Worm (Caenorhabditis elegans): ENCODE data around the gene npp-9.

DNA sequence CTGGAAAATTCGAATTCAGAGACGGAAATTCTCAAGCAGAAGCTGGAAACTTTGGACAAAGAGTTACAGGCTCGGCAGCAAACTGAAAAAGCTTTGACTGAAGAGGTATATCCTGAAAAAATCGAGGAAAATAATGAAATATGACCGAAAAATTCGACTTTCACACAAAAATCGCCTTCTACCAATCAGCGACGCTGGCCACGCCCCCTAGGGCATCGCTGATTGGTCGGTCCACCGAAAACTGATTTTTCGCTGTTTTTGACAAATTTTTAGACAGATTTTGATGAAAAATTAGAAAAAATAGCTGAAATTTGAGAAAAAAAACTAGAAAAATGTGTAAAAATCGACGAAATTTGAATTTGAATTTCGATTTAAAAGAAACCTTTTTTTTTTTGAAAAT lies 14.6 kb upstream of the npp-9 start:
- TF ChIP-seq sem-2 (GFP tag; optimal IDR thresholded peaks at IDR 0.05): no peak
- no peak for TF ChIP-seq elt-3 (tag; optimal IDR thresholded peaks at IDR 0.05)
- no peak for TF ChIP-seq unc-62 (GFP tag; optimal IDR thresholded peaks at IDR 0.05)
- TF ChIP-seq nhr-12 (tag; optimal IDR thresholded peaks at IDR 0.05): no peak
- TF ChIP-seq snpc-4 (tag; optimal IDR thresholded peaks at IDR 0.05): no peak
- no peak for TF ChIP-seq flh-1 (GFP tag; optimal IDR thresholded peaks at IDR 0.05)
- no peak for TF ChIP-seq nhr-2 (tag; optimal IDR thresholded peaks at IDR 0.05)
- TF ChIP-seq ceh-83 (GFP tag; optimal IDR thresholded peaks at IDR 0.05): no peak
